Worm (Caenorhabditis elegans) whole organism, mixed stage, embryonic: Measurements from ENCODE around the gene Y48E1C.4.

Experiments used
- blmp-1 ChIP-seq: fragments of 150-350 bp; optimal IDR thresholded peaks from 2 replicates; lab custom pipeline; 2014; ENCODE audit warnings: missing biosample characterization, missing genetic modification characterization
- ceh-43 ChIP-seq: fragments of 200-800 bp; sonication (Bioruptor generic); optimal IDR thresholded peaks from 2 replicates; lab custom pipeline; 2018; ENCODE audit warnings: mild to moderate bottlenecking, missing genetic modification characterization, moderate library complexity, missing compliant biosample characterization
- elt-3 ChIP-seq: fragments of 150-350 bp; optimal IDR thresholded peaks from 2 replicates; lab custom pipeline; 2014; ENCODE audit warnings: missing biosample characterization, missing genetic modification characterization
- mep-1 ChIP-seq: fragments of 150-350 bp; optimal IDR thresholded peaks from 2 replicates; lab custom pipeline; 2017; ENCODE audit warnings: missing biosample characterization, missing genetic modification reagents, missing genetic modification characterization, inconsistent platforms
- nhr-2 ChIP-seq: fragments of 150-350 bp; optimal IDR thresholded peaks from 2 replicates; lab custom pipeline; 2014; ENCODE audit warnings: missing biosample characterization, missing genetic modification characterization
- nhr-237 ChIP-seq: fragments of 150-350 bp; optimal IDR thresholded peaks from 2 replicates; lab custom pipeline; 2014; ENCODE audit warnings: missing biosample characterization, missing genetic modification characterization
- nhr-28 ChIP-seq: fragments of 150-350 bp; optimal IDR thresholded peaks from 2 replicates; lab custom pipeline; 2014; ENCODE audit warnings: missing biosample characterization, missing genetic modification characterization
- pha-4 ChIP-seq: fragments of 150-350 bp; optimal IDR thresholded peaks from 2 replicates; lab custom pipeline; 2018; ENCODE audit warnings: missing biosample characterization, missing genetic modification reagents, missing genetic modification characterization
- snpc-4 ChIP-seq: fragments of 150-350 bp; optimal IDR thresholded peaks from 2 replicates; lab custom pipeline; 2014; ENCODE audit warnings: missing biosample characterization, missing genetic modification characterization
- sptf-1 ChIP-seq: sonication (generic microtip); optimal IDR thresholded peaks from 2 replicates; lab custom pipeline; 2017; ENCODE audit warnings: mild to moderate bottlenecking, missing genetic modification characterization, moderate library complexity, missing compliant biosample characterization
- unc-39 ChIP-seq: fragments of 150-350 bp; optimal IDR thresholded peaks from 2 replicates; lab custom pipeline; 2014; ENCODE audit warnings: missing biosample characterization, missing genetic modification characterization
- unc-62 ChIP-seq: fragments of 150-350 bp; optimal IDR thresholded peaks from 2 replicates; lab custom pipeline; 2014; ENCODE audit warnings: missing biosample characterization, missing genetic modification reagents, missing genetic modification characterization
- zip-8 ChIP-seq: fragments of 150-350 bp; optimal IDR thresholded peaks from 2 replicates; lab custom pipeline; 2014; ENCODE audit warnings: missing biosample characterization, missing genetic modification characterization
- ztf-11 ChIP-seq: fragments of 150-350 bp; optimal IDR thresholded peaks from 2 replicates; lab custom pipeline; 2014; ENCODE audit warnings: missing biosample characterization, missing genetic modification characterization

ce11 chrII:13405840-13406239, 30.8 kb downstream of the Y48E1C.4 start, which contains the start of gene efl-2:
- no peak for TF ChIP-seq nhr-2 (tag; lab: Kevin White, UChicago)
- no peak for TF ChIP-seq nhr-237 (tag; lab: Kevin White, UChicago)
- TF ChIP-seq pha-4 (tag; lab: Kevin White, UChicago): no peak
- TF ChIP-seq unc-62: no peak
- TF ChIP-seq nhr-28 (tag; lab: Kevin White, UChicago): no peak
- TF ChIP-seq sptf-1 (tag; lab: Kevin White, UChicago): no peak
- TF ChIP-seq snpc-4 (tag; lab: Kevin White, UChicago): no peak
- TF ChIP-seq unc-39 (tag; lab: Kevin White, UChicago): no peak
- no peak for TF ChIP-seq mep-1
- TF ChIP-seq blmp-1 (tag; lab: Kevin White, UChicago): no peak
- no peak for TF ChIP-seq elt-3 (tag; lab: Kevin White, UChicago)
- TF ChIP-seq ceh-43 (GFP tag; lab: Kevin White, UChicago): no peak
- TF ChIP-seq zip-8 (tag; lab: Kevin White, UChicago): no peak
- TF ChIP-seq ztf-11 (tag; lab: Kevin White, UChicago): no peak
